Worm (Caenorhabditis elegans) whole organism, L1 larva: ENCODE measurements around the gene T02G5.3.
A peak's percentile ranks its signal among the peaks of the same experiment; 100 is the strongest.
"Not testable (repeated sequence)": the region's sequence is repeated elsewhere in the genome, so short reads cannot be mapped to it uniquely, and the experiment has no call there.

ENCODE experiments used
- C16A3.4 ChIP-seq: fragments of 150-350 bp; optimal IDR thresholded peaks from 2 replicates; lab custom pipeline; 2014; ENCODE audit warnings: missing biosample characterization, missing genetic modification characterization
- C34B4.2 ChIP-seq: sonication (generic microtip); optimal IDR thresholded peaks from 2 replicates; lab custom pipeline; 2017; ENCODE audit warnings: mild to moderate bottlenecking, missing genetic modification characterization, missing compliant biosample characterization
- aly-2 ChIP-seq: fragments of 150-350 bp; optimal IDR thresholded peaks from 2 replicates; lab custom pipeline; 2014; ENCODE audit warnings: missing biosample characterization, missing genetic modification characterization
- blmp-1 ChIP-seq: fragments of 150-350 bp; optimal IDR thresholded peaks from 2 replicates; lab custom pipeline; 2014; ENCODE audit warnings: missing biosample characterization, missing genetic modification characterization
- ceh-63 ChIP-seq: fragments of 200-800 bp; sonication (Bioruptor generic); optimal IDR thresholded peaks from 2 replicates; lab custom pipeline; 2018; ENCODE audit warnings: mild to moderate bottlenecking, missing genetic modification characterization, missing compliant biosample characterization
- ceh-8 ChIP-seq: fragments of 200-800 bp; sonication (Bioruptor generic); optimal IDR thresholded peaks from 2 replicates; lab custom pipeline; 2018; ENCODE audit warnings: mild to moderate bottlenecking, missing genetic modification characterization, moderate library complexity, missing compliant biosample characterization
- ceh-88 ChIP-seq: fragments of 200-800 bp; sonication (Bioruptor generic); IDR thresholded peaks from 2 replicates; pipeline ENCODE4 v1.3.6; 2022; ENCODE audit warnings: missing genetic modification characterization, missing compliant biosample characterization
- ceh-90 ChIP-seq: sonication (generic microtip); optimal IDR thresholded peaks from 2 replicates; lab custom pipeline; 2016; ENCODE audit warnings: missing genetic modification characterization, missing compliant biosample characterization
- dpl-1 ChIP-seq, 3 experiments: fragments of 150-350 bp in 2 of 3; sonication (generic microtip) in 1 of 3; optimal IDR thresholded peaks; 2 replicates each; lab custom pipeline; 2014 to 2017; ENCODE audit warnings: missing biosample characterization in 3 of 3, missing genetic modification characterization in 3 of 3, missing genetic modification reagents in 3 of 3
- dsc-1 ChIP-seq: sonication (generic microtip); optimal IDR thresholded peaks from 2 replicates; lab custom pipeline; 2016; ENCODE audit warnings: mild to moderate bottlenecking, missing genetic modification characterization, missing compliant biosample characterization
- efl-1 ChIP-seq, 4 experiments: fragments of 150-350 bp; optimal IDR thresholded peaks in 3 of 4; peaks in 1 of 4; 1 replicate in 1 of 4; 2 replicates in 3 of 4; lab custom pipeline; 2014; ENCODE audit warnings: missing biosample characterization in 2 of 4, missing genetic modification characterization in 2 of 4, missing genetic modification reagents in 2 of 4
- efl-3 ChIP-seq: fragments of 200-800 bp; sonication (Bioruptor generic); optimal IDR thresholded peaks from 2 replicates; lab custom pipeline; 2018; ENCODE audit warnings: mild to moderate bottlenecking, missing genetic modification characterization, missing compliant biosample characterization
- elt-2 ChIP-seq: sonication (generic microtip); optimal IDR thresholded peaks from 2 replicates; lab custom pipeline; 2016; ENCODE audit warnings: missing genetic modification characterization, mild to moderate bottlenecking, inconsistent platforms, missing compliant biosample characterization, missing genetic modification reagents
- elt-3 ChIP-seq, 6 experiments: fragments of 150-350 bp in 1 of 6; sonication (generic microtip); optimal IDR thresholded peaks; 2 replicates each; lab custom pipeline; 2017 to 2018; ENCODE audit warnings: missing biosample characterization in 6 of 6, missing genetic modification characterization in 6 of 6, inconsistent platforms in 1 of 6
- fkh-10 ChIP-seq: sonication (generic microtip); optimal IDR thresholded peaks from 2 replicates; lab custom pipeline; 2017; ENCODE audit warnings: missing biosample characterization, missing genetic modification reagents, missing genetic modification characterization
- fos-1 ChIP-seq: fragments of 150-350 bp; optimal IDR thresholded peaks from 2 replicates; lab custom pipeline; 2014; ENCODE audit warnings: missing biosample characterization, missing genetic modification characterization
- grh-1 ChIP-seq: fragments of 200-800 bp; sonication (Bioruptor generic); IDR thresholded peaks from 2 replicates; pipeline ENCODE4 v1.3.6; 2022; ENCODE audit warnings: missing genetic modification reagents, missing genetic modification characterization, missing compliant biosample characterization
- hlh-4 ChIP-seq: sonication (generic microtip); optimal IDR thresholded peaks from 2 replicates; lab custom pipeline; 2016; ENCODE audit warnings: mild to moderate bottlenecking, missing genetic modification characterization, missing compliant biosample characterization
- hpl-2 ChIP-seq: fragments of 150-350 bp; optimal IDR thresholded peaks from 2 replicates; lab custom pipeline; 2014; ENCODE audit warnings: missing biosample characterization, missing genetic modification reagents, missing genetic modification characterization
- irx-1 ChIP-seq: sonication (generic microtip); optimal IDR thresholded peaks from 2 replicates; lab custom pipeline; 2016; ENCODE audit warnings: missing genetic modification characterization, missing compliant biosample characterization
- isw-1 ChIP-seq: fragments of 200-800 bp; sonication (Bioruptor generic); IDR thresholded peaks from 2 replicates; pipeline ENCODE4 v1.3.6; 2022; ENCODE audit warnings: missing genetic modification characterization, missing compliant biosample characterization
- lin-14 ChIP-seq: fragments of 200-800 bp; sonication (Bioruptor generic); optimal IDR thresholded peaks from 2 replicates; lab custom pipeline; 2018; ENCODE audit warnings: mild to moderate bottlenecking, missing genetic modification characterization, moderate library complexity, missing compliant biosample characterization
- lin-15B ChIP-seq: fragments of 150-350 bp; sonication (generic microtip); optimal IDR thresholded peaks from 3 replicates; lab custom pipeline; 2014; ENCODE audit warnings: missing biosample characterization, missing genetic modification characterization
- lin-35 ChIP-seq, 2 experiments: fragments of 150-350 bp; optimal IDR thresholded peaks; 2 replicates each; lab custom pipeline; 2014; ENCODE audit warnings: missing biosample characterization in 2 of 2, missing genetic modification characterization in 2 of 2, missing genetic modification reagents in 2 of 2
- lir-3 ChIP-seq: sonication (generic microtip); optimal IDR thresholded peaks from 2 replicates; lab custom pipeline; 2016; ENCODE audit warnings: mild to moderate bottlenecking, missing genetic modification characterization, moderate library complexity, missing compliant biosample characterization; ENCODE audit not compliant: poor library complexity
- lsy-2 ChIP-seq, 2 experiments: fragments of 150-350 bp; optimal IDR thresholded peaks; 2 replicates each; lab custom pipeline; 2014; ENCODE audit warnings: missing biosample characterization in 2 of 2, missing genetic modification characterization in 2 of 2
- mab-9 ChIP-seq: fragments of 200-800 bp; sonication (Bioruptor generic); IDR thresholded peaks from 2 replicates; pipeline ENCODE4 v1.3.6; 2022; ENCODE audit warnings: missing genetic modification reagents, missing genetic modification characterization, missing compliant biosample characterization
- mdl-1 ChIP-seq, 2 experiments: fragments of 150-350 bp; optimal IDR thresholded peaks; 2 replicates each; lab custom pipeline; 2014 to 2017; ENCODE audit warnings: missing biosample characterization in 2 of 2, missing genetic modification characterization in 2 of 2, inconsistent platforms in 1 of 2
- nhr-11 ChIP-seq: fragments of 150-350 bp; optimal IDR thresholded peaks from 2 replicates; lab custom pipeline; 2014; ENCODE audit warnings: missing biosample characterization, missing genetic modification characterization
- nhr-19 ChIP-seq: fragments of 200-800 bp; sonication (Bioruptor generic); conservative IDR thresholded peaks from 2 replicates; pipeline ENCODE4 v1.3.6; 2022; ENCODE audit warnings: missing genetic modification characterization, missing compliant biosample characterization
- nhr-20 ChIP-seq: sonication (generic microtip); optimal IDR thresholded peaks from 2 replicates; lab custom pipeline; 2016; ENCODE audit warnings: mild to moderate bottlenecking, missing genetic modification characterization, missing compliant biosample characterization
- nhr-28 ChIP-seq: fragments of 150-350 bp; optimal IDR thresholded peaks from 2 replicates; lab custom pipeline; 2014; ENCODE audit warnings: missing biosample characterization, missing genetic modification characterization
- nhr-47 ChIP-seq: sonication (generic microtip); optimal IDR thresholded peaks from 2 replicates; lab custom pipeline; 2016; ENCODE audit warnings: mild to moderate bottlenecking, missing genetic modification characterization, moderate library complexity, missing compliant biosample characterization
- nhr-84 ChIP-seq: sonication (generic microtip); optimal IDR thresholded peaks from 2 replicates; lab custom pipeline; 2017; ENCODE audit warnings: missing biosample characterization, missing genetic modification characterization
- nhr-85 ChIP-seq: sonication (generic microtip); peaks from one replicate; lab custom pipeline; 2016; ENCODE audit warnings: missing genetic modification characterization, inconsistent platforms, missing compliant biosample characterization
- nhr-90 ChIP-seq: sonication (generic microtip); optimal IDR thresholded peaks from 2 replicates; lab custom pipeline; 2016; ENCODE audit warnings: mild to moderate bottlenecking, missing genetic modification characterization, missing compliant biosample characterization; ENCODE audit not compliant: poor library complexity
- pax-3 ChIP-seq: fragments of 200-800 bp; sonication (Bioruptor generic); optimal IDR thresholded peaks from 2 replicates; lab custom pipeline; 2018; ENCODE audit warnings: mild to moderate bottlenecking, missing genetic modification characterization, moderate library complexity, missing compliant biosample characterization
- pqm-1 ChIP-seq: sonication (generic microtip); optimal IDR thresholded peaks from 3 replicates; lab custom pipeline; 2017; ENCODE audit warnings: missing biosample characterization, missing genetic modification characterization
- rnt-1 ChIP-seq: sonication (generic microtip); optimal IDR thresholded peaks from 2 replicates; lab custom pipeline; 2016; ENCODE audit warnings: mild to moderate bottlenecking, missing genetic modification characterization, moderate library complexity, missing compliant biosample characterization
- snu-23 ChIP-seq: sonication (generic microtip); optimal IDR thresholded peaks from 2 replicates; lab custom pipeline; 2016; ENCODE audit warnings: missing genetic modification characterization, missing compliant biosample characterization
- sptf-1 ChIP-seq: fragments of 150-350 bp; optimal IDR thresholded peaks from 2 replicates; lab custom pipeline; 2014; ENCODE audit warnings: missing biosample characterization, missing genetic modification characterization
- sup-37 ChIP-seq: fragments of 200-800 bp; sonication (Bioruptor generic); optimal IDR thresholded peaks from 2 replicates; lab custom pipeline; 2018; ENCODE audit warnings: mild to moderate bottlenecking, missing genetic modification characterization, missing compliant biosample characterization
- unc-130 ChIP-seq: fragments of 150-350 bp; optimal IDR thresholded peaks from 2 replicates; lab custom pipeline; 2017; ENCODE audit warnings: missing biosample characterization, missing genetic modification characterization, inconsistent platforms
- vab-15 ChIP-seq: sonication (generic microtip); optimal IDR thresholded peaks from 2 replicates; lab custom pipeline; 2017; ENCODE audit warnings: missing genotype, mild to moderate bottlenecking, missing genetic modification characterization, missing compliant biosample characterization
- ztf-11 ChIP-seq, 2 experiments: sonication (generic microtip); optimal IDR thresholded peaks; 2 replicates each; lab custom pipeline; 2016 to 2017; ENCODE audit warnings: missing genetic modification characterization in 2 of 2, missing biosample characterization in 1 of 2, missing compliant biosample characterization in 1 of 2

Gene T02G5.3

ce11 chrII:7075564-7076228, 17.5 kb upstream of the T02G5.3 start, which contains the start of gene T02G5.7:
Gene T02G5.7 (plus strand): TSS chrII:7075614.
- TF ChIP-seq grh-1 (GFP tag; lab: Robert Waterston, UW), result 0 out of 2 replicates have a peak, but pooled peaks have one; percentile 5
- no peak for TF ChIP-seq C16A3.4 (tag; lab: Kevin White, UChicago)
- no peak for TF ChIP-seq lin-14 (GFP tag; lab: Kevin White, UChicago)

- TF ChIP-seq sup-37 (GFP tag; lab: Kevin White, UChicago); vab-15 (tag; lab: Kevin White, UChicago); ceh-90: not testable (repeated sequence)
Observed at ce11 chrII:7084021-7084420, 9.2 kb upstream of the T02G5.3 start, which contains the start of the genes T02G5.14 and T02G5.15. Gene T02G5.14 (plus strand): TSS chrII:7084321. Gene T02G5.15 (plus strand): TSS chrII:7084321.

ce11 chrII:7090085-7090484, 3.1 kb upstream of the T02G5.3 start:
- TF ChIP-seq pax-3 (tag; lab: Kevin White, UChicago), result peak; percentile 24
- TF ChIP-seq nhr-28 (tag; lab: Kevin White, UChicago), result no peak
- TF ChIP-seq elt-2 (tag; lab: Kevin White, UChicago), result no peak
- TF ChIP-seq fkh-10 (GFP tag; lab: Kevin White, UChicago), result no peak
- TF ChIP-seq C34B4.2 (tag; lab: Kevin White, UChicago), result no peak
- peak in 1 of 2 experiments; percentile 51 for TF ChIP-seq lin-35 (GFP tag; optimal IDR thresholded peaks at IDR 0.05; lab: Kevin White, UChicago)
- TF ChIP-seq rnt-1 (tag; lab: Kevin White, UChicago), result peak; percentile 12
- TF ChIP-seq lin-14 (GFP tag; lab: Kevin White, UChicago), result peak; percentile 89
- peak; percentile 44 for TF ChIP-seq efl-1 (optimal IDR thresholded peaks at IDR 0.05; lab: Kevin White, UChicago)
- no peak for TF ChIP-seq efl-1 (GFP tag; optimal IDR thresholded peaks at IDR 0.05 in 1 of 2; lab: Kevin White, UChicago)
- peak; percentile 69 for TF ChIP-seq vab-15 (tag; lab: Kevin White, UChicago)
- TF ChIP-seq snu-23 (GFP tag; lab: Kevin White, UChicago), result peak; percentile 73
- no peak for TF ChIP-seq efl-3
- TF ChIP-seq nhr-85 (tag; lab: Kevin White, UChicago), result peak; percentile 98
- TF ChIP-seq ztf-11 (tag; optimal IDR thresholded peaks at IDR 0.05; lab: Kevin White, UChicago), result no peak
- peak; percentile 0 for TF ChIP-seq irx-1 (tag; lab: Kevin White, UChicago)
- no peak for TF ChIP-seq nhr-11 (tag; lab: Kevin White, UChicago)
- peak; percentile 83 for TF ChIP-seq nhr-20 (tag; lab: Kevin White, UChicago)
- TF ChIP-seq lsy-2 (tag; optimal IDR thresholded peaks at IDR 0.05; lab: Kevin White, UChicago), result peak; percentile 26 to 54
- TF ChIP-seq hpl-2 (GFP tag; lab: Kevin White, UChicago), result no peak
- TF ChIP-seq nhr-19, result peak; percentile 55
- no peak for TF ChIP-seq nhr-84
- no peak for TF ChIP-seq hlh-4 (tag; lab: Kevin White, UChicago)
- no peak for TF ChIP-seq pqm-1 (tag; lab: Kevin White, UChicago)
- TF ChIP-seq dpl-1 (GFP tag; optimal IDR thresholded peaks at IDR 0.05; lab: Kevin White, UChicago), result peak in 1 of 3 experiments; percentile 13
- TF ChIP-seq nhr-47 (tag; lab: Kevin White, UChicago), result peak; percentile 39
- no peak for TF ChIP-seq fos-1 (tag; lab: Kevin White, UChicago)
- no peak for TF ChIP-seq ceh-63
- TF ChIP-seq ceh-88 (GFP tag; lab: Robert Waterston, UW), result peak; percentile 25; the same call in 1 of the 2 replicates
- TF ChIP-seq blmp-1 (tag; lab: Kevin White, UChicago), result peak; percentile 12
- no peak for TF ChIP-seq unc-130 (tag; lab: Kevin White, UChicago)
- no peak for TF ChIP-seq lin-15B
- peak; percentile 41 for TF ChIP-seq lir-3 (tag; lab: Kevin White, UChicago)
- no peak for TF ChIP-seq aly-2 (tag; lab: Kevin White, UChicago)
- peak; percentile 6 for TF ChIP-seq dsc-1 (tag; lab: Kevin White, UChicago)
- TF ChIP-seq grh-1 (GFP tag; lab: Robert Waterston, UW), result peak; percentile 96
- peak; percentile 59 for TF ChIP-seq nhr-90
- TF ChIP-seq mdl-1 (tag; optimal IDR thresholded peaks at IDR 0.05; lab: Kevin White, UChicago), result peak in 1 of 2 experiments; percentile 38
- peak in 1 of 6 experiments; percentile 44 for TF ChIP-seq elt-3 (tag; optimal IDR thresholded peaks at IDR 0.05; lab: Kevin White, UChicago)
- TF ChIP-seq isw-1 (GFP tag; lab: Robert Waterston, UW), result peak; percentile 12; the same call in 1 of the 2 replicates
- TF ChIP-seq sptf-1, result no peak
- no peak for TF ChIP-seq ceh-8 (GFP tag; lab: Kevin White, UChicago)
- TF ChIP-seq mab-9 (GFP tag; lab: Robert Waterston, UW), result peak; percentile 39; the same call in 1 of the 2 replicates
